Worm (Caenorhabditis elegans): Measurements from ENCODE around the gene F01D5.5.

ce11 chrII:13974136-13974535, 28.0 kb downstream of the F01D5.5 start:
- no peak for TF ChIP-seq C04F5.9 (tag; optimal IDR thresholded peaks at IDR 0.05)
- TF ChIP-seq ama-1 (optimal IDR thresholded peaks at IDR 0.05) = no peak
- no peak for TF ChIP-seq nhr-237 (tag; optimal IDR thresholded peaks at IDR 0.05)
- TF ChIP-seq mep-1 (tag; optimal IDR thresholded peaks at IDR 0.05) = no peak
- TF ChIP-seq snpc-4 (tag; optimal IDR thresholded peaks at IDR 0.05) = no peak
- no peak for TF ChIP-seq ces-1 (GFP tag; optimal IDR thresholded peaks at IDR 0.05)
- no peak for TF ChIP-seq pqm-1 (tag; optimal IDR thresholded peaks at IDR 0.05)

Data from whole organism, L1 larva.